Worm (Caenorhabditis elegans) whole organism, L4 larva: ENCODE results near the gene Y17G9A.4.

Source experiments
- ces-1 ChIP-seq: fragments of 150-350 bp; sonication (generic microtip); optimal IDR thresholded peaks from 4 replicates; lab custom pipeline; 2014; ENCODE audit warnings: missing biosample characterization, missing genetic modification reagents, missing genetic modification characterization
- daf-8 ChIP-seq: fragments of 200-800 bp; sonication (Bioruptor generic); IDR thresholded peaks from 2 replicates; pipeline ENCODE4 v1.3.6; 2022; ENCODE audit warnings: missing genetic modification characterization, missing compliant biosample characterization
- dpl-1 ChIP-seq: fragments of 150-350 bp; optimal IDR thresholded peaks from 2 replicates; lab custom pipeline; 2014; ENCODE audit warnings: missing biosample characterization, missing genetic modification reagents, missing genetic modification characterization
- dve-1 ChIP-seq: sonication (generic microtip); optimal IDR thresholded peaks from 2 replicates; lab custom pipeline; 2017; ENCODE audit warnings: antibody characterized with exemption, mild to moderate bottlenecking, missing genetic modification characterization, missing compliant biosample characterization; ENCODE audit not compliant: insufficient read depth
- hlh-11 ChIP-seq: fragments of 200-800 bp; sonication (Bioruptor generic); optimal IDR thresholded peaks from 2 replicates; lab custom pipeline; 2018; ENCODE audit warnings: mild to moderate bottlenecking, missing genetic modification characterization, missing compliant biosample characterization
- mxl-3 ChIP-seq: fragments of 200-800 bp; sonication (Bioruptor generic); optimal IDR thresholded peaks from 2 replicates; lab custom pipeline; 2018; ENCODE audit warnings: mild to moderate bottlenecking, missing genetic modification characterization, missing compliant biosample characterization

DNA sequence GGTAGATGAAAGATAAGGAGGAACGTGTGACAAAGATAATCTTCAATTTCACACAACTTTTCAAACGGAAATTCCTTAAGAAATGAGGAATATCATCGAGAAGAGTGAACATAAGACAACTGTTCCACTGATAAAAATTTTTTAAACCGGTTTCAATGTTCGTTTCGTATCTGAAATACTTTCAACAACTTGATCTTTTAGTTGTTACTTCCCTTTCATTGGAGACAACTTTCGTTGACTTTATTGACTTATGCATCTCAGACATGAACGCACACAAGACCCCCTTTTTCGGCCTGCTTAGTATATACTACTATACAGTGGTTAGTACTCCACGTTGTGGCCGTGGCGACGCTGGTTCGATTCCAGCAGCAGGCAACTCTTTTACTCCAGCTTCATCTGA lies at the start of gene Y17G9A.4, which contains the start of gene str-173:
- TF ChIP-seq daf-8, result no peak
- TF ChIP-seq hlh-11, result no peak
- TF ChIP-seq dpl-1, result no peak
- no peak for TF ChIP-seq ces-1 (GFP tag; lab: Kevin White, UChicago)
- TF ChIP-seq mxl-3 (GFP tag; lab: Kevin White, UChicago), result no peak
- TF ChIP-seq dve-1, result no peak
